Worm (Caenorhabditis elegans) whole organism, early embryonic: Measurements from ENCODE around the gene cap-2.

ENCODE experiments used
- B0310.2 ChIP-seq: sonication (generic microtip); optimal IDR thresholded peaks from 2 replicates; lab custom pipeline; 2016; ENCODE audit warnings: mild to moderate bottlenecking, missing genetic modification characterization, missing compliant biosample characterization
- ama-1 ChIP-seq: fragments of 150-350 bp; optimal IDR thresholded peaks from 2 replicates; lab custom pipeline; 2014
- ceh-13 ChIP-seq: fragments of 200-800 bp; sonication (Bioruptor generic); optimal IDR thresholded peaks from 2 replicates; lab custom pipeline; 2018; ENCODE audit warnings: mild to moderate bottlenecking, missing genetic modification characterization, missing compliant biosample characterization
- flt-1 ChIP-seq: fragments of 200-800 bp; sonication (Bioruptor generic); IDR thresholded peaks from 2 replicates; pipeline ENCODE4 v1.3.6; 2022; ENCODE audit warnings: missing genetic modification characterization, missing compliant biosample characterization
- pes-1 ChIP-seq: fragments of 200-800 bp; sonication (Bioruptor generic); IDR thresholded peaks from 2 replicates; pipeline ENCODE4 v1.3.6; 2022; ENCODE audit warnings: missing genetic modification reagents, missing genetic modification characterization, missing compliant biosample characterization
- scrt-1 ChIP-seq: fragments of 200-800 bp; sonication (Bioruptor generic); IDR thresholded peaks from 2 replicates; pipeline ENCODE4 v1.3.6; 2022; ENCODE audit warnings: missing genetic modification characterization, missing compliant biosample characterization

DNA sequence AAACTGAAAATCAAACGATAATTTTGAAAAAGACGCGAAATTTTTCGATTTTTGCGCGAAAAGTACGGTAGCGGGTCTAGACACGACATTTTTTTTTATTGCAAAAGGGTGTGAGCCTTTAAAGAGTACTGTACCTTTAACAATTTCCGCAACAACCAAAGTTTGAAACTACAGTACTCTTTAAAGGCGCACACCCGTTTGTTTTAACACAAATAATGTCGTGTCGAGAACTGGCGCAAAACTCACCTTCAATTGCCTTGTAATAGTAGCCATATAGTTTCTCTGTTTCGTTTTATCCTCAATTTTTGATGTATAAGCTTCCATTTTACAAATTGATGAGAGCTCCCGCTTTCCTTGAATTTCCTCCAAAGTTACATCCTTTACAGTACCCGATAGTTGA is 16.3 kb downstream of the cap-2 start:
- no peak for TF ChIP-seq ama-1
- TF ChIP-seq B0310.2 (tag; lab: Kevin White, UChicago), result no peak
- no peak for TF ChIP-seq scrt-1 (GFP tag; lab: Robert Waterston, UW)
- no peak for TF ChIP-seq ceh-13 (GFP tag; lab: Kevin White, UChicago)
- TF ChIP-seq pes-1 (GFP tag; lab: Robert Waterston, UW), result no peak
- TF ChIP-seq flt-1 (GFP tag; lab: Robert Waterston, UW), result no peak
